Worm (Caenorhabditis elegans) whole organism, mixed stage, embryonic: ENCODE data around the gene daf-1.
"Not testable (repeated sequence)": the region's sequence is repeated elsewhere in the genome, so short reads cannot be mapped to it uniquely, and the experiment has no call there.

Source experiments
- M03D4.4 ChIP-seq: sonication (generic microtip); optimal IDR thresholded peaks from 2 replicates; lab custom pipeline; 2017; ENCODE audit warnings: mild to moderate bottlenecking, missing genetic modification characterization, missing compliant biosample characterization
- bed-3 ChIP-seq: fragments of 200-800 bp; sonication (Bioruptor generic); optimal IDR thresholded peaks from 3 replicates; lab custom pipeline; 2018; ENCODE audit warnings: mild to moderate bottlenecking, missing genetic modification characterization, moderate library complexity, missing compliant biosample characterization
- blmp-1 ChIP-seq: fragments of 150-350 bp; optimal IDR thresholded peaks from 2 replicates; lab custom pipeline; 2014; ENCODE audit warnings: missing biosample characterization, missing genetic modification characterization
- ceh-39 ChIP-seq: fragments of 150-350 bp; optimal IDR thresholded peaks from 2 replicates; lab custom pipeline; 2014; ENCODE audit warnings: missing biosample characterization, missing genetic modification characterization
- ceh-43 ChIP-seq: fragments of 200-800 bp; sonication (Bioruptor generic); optimal IDR thresholded peaks from 2 replicates; lab custom pipeline; 2018; ENCODE audit warnings: mild to moderate bottlenecking, missing genetic modification characterization, moderate library complexity, missing compliant biosample characterization
- ceh-83 ChIP-seq: fragments of 200-800 bp; sonication (Bioruptor generic); optimal IDR thresholded peaks from 2 replicates; lab custom pipeline; 2018; ENCODE audit warnings: mild to moderate bottlenecking, missing genetic modification characterization, missing compliant biosample characterization
- ces-1 ChIP-seq: fragments of 150-350 bp; optimal IDR thresholded peaks from 2 replicates; lab custom pipeline; 2014; ENCODE audit warnings: missing biosample characterization, missing genetic modification reagents, missing genetic modification characterization
- cnd-1 ChIP-seq: fragments of 200-800 bp; sonication (Bioruptor generic); optimal IDR thresholded peaks from 2 replicates; lab custom pipeline; 2018; ENCODE audit warnings: mild to moderate bottlenecking, missing genetic modification characterization, missing compliant biosample characterization
- drap-1 ChIP-seq: fragments of 200-800 bp; sonication (Bioruptor generic); optimal IDR thresholded peaks from 3 replicates; lab custom pipeline; 2018; ENCODE audit warnings: mild to moderate bottlenecking, missing genetic modification characterization, missing compliant biosample characterization
- elt-1 ChIP-seq: sonication (generic microtip); optimal IDR thresholded peaks from 2 replicates; lab custom pipeline; 2017; ENCODE audit warnings: missing genetic modification characterization, mild to moderate bottlenecking, missing compliant biosample characterization, antibody characterized with exemption, moderate library complexity, borderline replicate concordance; ENCODE audit not compliant: insufficient read depth
- elt-3 ChIP-seq: fragments of 150-350 bp; optimal IDR thresholded peaks from 2 replicates; lab custom pipeline; 2014; ENCODE audit warnings: missing biosample characterization, missing genetic modification characterization
- flh-1 ChIP-seq: fragments of 200-800 bp; sonication (Bioruptor generic); optimal IDR thresholded peaks from 2 replicates; lab custom pipeline; 2018; ENCODE audit warnings: mild to moderate bottlenecking, missing genetic modification characterization, moderate library complexity, missing compliant biosample characterization
- ham-2 ChIP-seq: fragments of 200-800 bp; sonication (Bioruptor generic); optimal IDR thresholded peaks from 2 replicates; lab custom pipeline; 2018; ENCODE audit warnings: mild to moderate bottlenecking, missing genetic modification characterization, missing compliant biosample characterization
- hlh-1 ChIP-seq: fragments of 150-350 bp; optimal IDR thresholded peaks from 2 replicates; lab custom pipeline; 2014; ENCODE audit warnings: missing biosample characterization, missing genetic modification reagents, missing genetic modification characterization
- lin-13 ChIP-seq: fragments of 150-350 bp; optimal IDR thresholded peaks from 2 replicates; lab custom pipeline; 2014; ENCODE audit warnings: missing biosample characterization, missing genetic modification characterization
- lin-32 ChIP-seq: fragments of 200-800 bp; sonication (Bioruptor generic); optimal IDR thresholded peaks from 2 replicates; lab custom pipeline; 2018; ENCODE audit warnings: mild to moderate bottlenecking, missing genetic modification characterization, missing compliant biosample characterization
- lsy-2 ChIP-seq: fragments of 150-350 bp; optimal IDR thresholded peaks from 2 replicates; lab custom pipeline; 2014; ENCODE audit warnings: missing biosample characterization, missing genetic modification characterization
- mab-5 ChIP-seq: fragments of 150-350 bp; optimal IDR thresholded peaks from 2 replicates; lab custom pipeline; 2014; ENCODE audit warnings: missing biosample characterization, missing genetic modification characterization
- mep-1 ChIP-seq: fragments of 150-350 bp; optimal IDR thresholded peaks from 2 replicates; lab custom pipeline; 2017; ENCODE audit warnings: missing biosample characterization, missing genetic modification reagents, missing genetic modification characterization, inconsistent platforms
- mls-2 ChIP-seq: sonication (generic microtip); optimal IDR thresholded peaks from 2 replicates; lab custom pipeline; 2016; ENCODE audit warnings: mild to moderate bottlenecking, missing genetic modification characterization, moderate library complexity, missing compliant biosample characterization
- nhr-12 ChIP-seq: fragments of 150-350 bp; optimal IDR thresholded peaks from 2 replicates; lab custom pipeline; 2014; ENCODE audit warnings: missing biosample characterization, missing genetic modification characterization
- nhr-2 ChIP-seq: fragments of 150-350 bp; optimal IDR thresholded peaks from 2 replicates; lab custom pipeline; 2014; ENCODE audit warnings: missing biosample characterization, missing genetic modification characterization
- nhr-237 ChIP-seq: fragments of 150-350 bp; optimal IDR thresholded peaks from 2 replicates; lab custom pipeline; 2014; ENCODE audit warnings: missing biosample characterization, missing genetic modification characterization
- nhr-28 ChIP-seq: fragments of 150-350 bp; optimal IDR thresholded peaks from 2 replicates; lab custom pipeline; 2014; ENCODE audit warnings: missing biosample characterization, missing genetic modification characterization
- nhr-76 ChIP-seq: sonication (generic microtip); optimal IDR thresholded peaks from 2 replicates; lab custom pipeline; 2017; ENCODE audit warnings: missing biosample characterization, missing genetic modification characterization
- pha-4 ChIP-seq: fragments of 150-350 bp; optimal IDR thresholded peaks from 2 replicates; lab custom pipeline; 2018; ENCODE audit warnings: missing biosample characterization, missing genetic modification reagents, missing genetic modification characterization
- sem-2 ChIP-seq: fragments of 200-800 bp; sonication (Bioruptor generic); optimal IDR thresholded peaks from 2 replicates; lab custom pipeline; 2018; ENCODE audit warnings: mild to moderate bottlenecking, missing genetic modification characterization, missing compliant biosample characterization
- snpc-4 ChIP-seq: fragments of 150-350 bp; optimal IDR thresholded peaks from 2 replicates; lab custom pipeline; 2014; ENCODE audit warnings: missing biosample characterization, missing genetic modification characterization
- sptf-1 ChIP-seq: sonication (generic microtip); optimal IDR thresholded peaks from 2 replicates; lab custom pipeline; 2017; ENCODE audit warnings: mild to moderate bottlenecking, missing genetic modification characterization, moderate library complexity, missing compliant biosample characterization
- tbx-8 ChIP-seq: fragments of 200-800 bp; sonication (Bioruptor generic); optimal IDR thresholded peaks from 2 replicates; lab custom pipeline; 2018; ENCODE audit warnings: mild to moderate bottlenecking, missing genetic modification characterization, moderate library complexity, missing compliant biosample characterization
- unc-120 ChIP-seq: sonication (generic microtip); optimal IDR thresholded peaks from 2 replicates; lab custom pipeline; 2017; ENCODE audit warnings: missing genetic modification characterization, missing compliant biosample characterization; ENCODE audit not compliant: poor library complexity, severe bottlenecking
- unc-39 ChIP-seq: fragments of 150-350 bp; optimal IDR thresholded peaks from 2 replicates; lab custom pipeline; 2014; ENCODE audit warnings: missing biosample characterization, missing genetic modification characterization
- unc-62 ChIP-seq: fragments of 150-350 bp; optimal IDR thresholded peaks from 2 replicates; lab custom pipeline; 2014; ENCODE audit warnings: missing biosample characterization, missing genetic modification reagents, missing genetic modification characterization
- zip-8 ChIP-seq: fragments of 150-350 bp; optimal IDR thresholded peaks from 2 replicates; lab custom pipeline; 2014; ENCODE audit warnings: missing biosample characterization, missing genetic modification characterization
- ztf-11 ChIP-seq: fragments of 150-350 bp; optimal IDR thresholded peaks from 2 replicates; lab custom pipeline; 2014; ENCODE audit warnings: missing biosample characterization, missing genetic modification characterization

Gene daf-1

ce11 chrIV:111377-111776, 20.8 kb upstream of the daf-1 start, which contains the start of gene F29C4.4:
F29C4.4 (plus strand) TSS chrIV:111677.
- TF ChIP-seq snpc-4; sem-2 (GFP tag; lab: Kevin White, UChicago); cnd-1 (tag; lab: Kevin White, UChicago): not testable (repeated sequence)
- TF ChIP-seq, all 35 proteins: peak for 0; not testable (repeated sequence) for 35

- TF ChIP-seq sptf-1 (tag; lab: Kevin White, UChicago) (no peak), zip-8 (tag; lab: Kevin White, UChicago) (no peak), unc-39 (tag; lab: Kevin White, UChicago) (no peak)
Measured at ce11 chrIV:118786-119185, 13.4 kb upstream of the daf-1 start.

ce11 chrIV:119792-120191, 12.4 kb upstream of the daf-1 start:
- TF ChIP-seq pha-4 (no peak), ceh-83 (GFP tag; lab: Kevin White, UChicago) (no peak), cnd-1 (tag; lab: Kevin White, UChicago) (no peak), ztf-11 (no peak), ceh-43 (no peak), lsy-2 (tag; lab: Kevin White, UChicago) (no peak), drap-1 (GFP tag; lab: Kevin White, UChicago) (no peak), sptf-1 (tag; lab: Kevin White, UChicago) (no peak), nhr-76 (no peak), hlh-1 (tag; lab: Kevin White, UChicago) (no peak)

- no peak for TF ChIP-seq elt-1
- no peak for TF ChIP-seq lin-32 (GFP tag; lab: Kevin White, UChicago)
- TF ChIP-seq nhr-12 (tag; lab: Kevin White, UChicago): no peak
Measured at ce11 chrIV:121607-122006, 10.6 kb upstream of the daf-1 start, which contains the start of gene tut-1. tut-1 (minus strand) TSS chrIV:121707.

ce11 chrIV:125881-126781, 6.1 kb upstream of the daf-1 start, which contains the start of the genes grld-1 and cox-6C:
grld-1 (minus strand) TSS chrIV:125931.
cox-6C (plus strand) TSS chrIV:126731.
- no peak for TF ChIP-seq pha-4
- no peak for TF ChIP-seq sptf-1 (tag; lab: Kevin White, UChicago)
- TF ChIP-seq nhr-2 (tag; lab: Kevin White, UChicago): no peak
- TF ChIP-seq lsy-2 (tag; lab: Kevin White, UChicago): peak; percentile 94
- no peak for TF ChIP-seq unc-39 (tag; lab: Kevin White, UChicago)
- TF ChIP-seq lin-13 (tag; lab: Kevin White, UChicago): peak; percentile 66
- no peak for TF ChIP-seq unc-62 (GFP tag; lab: Kevin White, UChicago)
- no peak for TF ChIP-seq snpc-4
- TF ChIP-seq unc-120 (tag; lab: Kevin White, UChicago): peak; percentile 81
- TF ChIP-seq ham-2 (GFP tag; lab: Kevin White, UChicago): no peak
- no peak for TF ChIP-seq tbx-8 (GFP tag; lab: Kevin White, UChicago)
- peak; percentile 34 for TF ChIP-seq drap-1 (GFP tag; lab: Kevin White, UChicago)
- TF ChIP-seq bed-3 (GFP tag; lab: Kevin White, UChicago): no peak
- TF ChIP-seq elt-3 (tag; lab: Kevin White, UChicago): no peak
- peak; percentile 84 for TF ChIP-seq mep-1 (tag; lab: Kevin White, UChicago)
- no peak for TF ChIP-seq mab-5 (tag; lab: Kevin White, UChicago)
- no peak for TF ChIP-seq mls-2 (tag; lab: Kevin White, UChicago)
- TF ChIP-seq ceh-39 (tag; lab: Kevin White, UChicago): peak; percentile 19
- TF ChIP-seq cnd-1 (tag; lab: Kevin White, UChicago): no peak
- TF ChIP-seq nhr-76: no peak
- peak; percentile 25 for TF ChIP-seq ceh-83 (GFP tag; lab: Kevin White, UChicago)
- no peak for TF ChIP-seq hlh-1 (tag; lab: Kevin White, UChicago)
- no peak for TF ChIP-seq blmp-1 (tag; lab: Kevin White, UChicago)
- no peak for TF ChIP-seq ztf-11
- TF ChIP-seq nhr-12 (tag; lab: Kevin White, UChicago): no peak
- TF ChIP-seq nhr-28 (tag; lab: Kevin White, UChicago): no peak
- no peak for TF ChIP-seq flh-1 (GFP tag; lab: Kevin White, UChicago)
- peak; percentile 49 for TF ChIP-seq ces-1 (GFP tag; lab: Kevin White, UChicago)
- TF ChIP-seq lin-32 (GFP tag; lab: Kevin White, UChicago): no peak
- TF ChIP-seq nhr-237: peak; percentile 18
- TF ChIP-seq elt-1: no peak
- no peak for TF ChIP-seq M03D4.4 (tag; lab: Kevin White, UChicago)
- TF ChIP-seq sem-2 (GFP tag; lab: Kevin White, UChicago): no peak
- peak; percentile 8 for TF ChIP-seq ceh-43
- no peak for TF ChIP-seq zip-8 (tag; lab: Kevin White, UChicago)
